Worm (Caenorhabditis elegans) whole organism, L4/young adult: Measurements from ENCODE around the gene F10C1.9.

ENCODE experiments used
- W03F9.2 ChIP-seq: fragments of 150-350 bp; optimal IDR thresholded peaks from 2 replicates; lab custom pipeline; 2014; ENCODE audit warnings: missing biosample characterization, missing genetic modification characterization
- dao-5 ChIP-seq: sonication (generic microtip); optimal IDR thresholded peaks from 2 replicates; lab custom pipeline; 2016; ENCODE audit warnings: missing genotype, missing genetic modification characterization, moderate library complexity, missing compliant biosample characterization
- him-1 ChIP-seq: sonication (generic microtip); optimal IDR thresholded peaks from 2 replicates; lab custom pipeline; 2016; ENCODE audit warnings: missing genotype, missing genetic modification reagents, missing genetic modification characterization, missing compliant biosample characterization

Gene F10C1.9

ce11 chrII:5698254-5698653 is 46.8 kb downstream of the F10C1.9 start:
- no peak for TF ChIP-seq W03F9.2
- no peak for TF ChIP-seq dao-5
- TF ChIP-seq him-1 (tag; lab: Kevin White, UChicago) = no peak

ce11 chrII:5697338-5697737 is 47.7 kb downstream of the F10C1.9 start:
- no peak for TF ChIP-seq dao-5
- TF ChIP-seq him-1 (tag; lab: Kevin White, UChicago) = no peak
- TF ChIP-seq W03F9.2 = no peak

- TF ChIP-seq W03F9.2 (no peak), dao-5 (no peak), him-1 (tag; lab: Kevin White, UChicago) (no peak)
Measured at ce11 chrII:5696218-5696617, 48.9 kb downstream of the F10C1.9 start.

- TF ChIP-seq dao-5 (no peak), him-1 (tag; lab: Kevin White, UChicago) (no peak), W03F9.2 (no peak)
Measured at ce11 chrII:5694798-5695197, 50.3 kb downstream of the F10C1.9 start, which contains the start of gene C25H3.14. TSS of gene C25H3.14 (plus strand) at chrII:5695098.

- TF ChIP-seq W03F9.2 (no peak), dao-5 (no peak), him-1 (tag; lab: Kevin White, UChicago) (no peak)
Measured at ce11 chrII:5693893-5694292, 51.2 kb downstream of the F10C1.9 start, which contains the start of gene C25H3.3. TSS of gene C25H3.3 (plus strand) at chrII:5694193.
